Fruit fly (Drosophila melanogaster) whole organism, prepupa: ENCODE results near the gene CG15824.

Experiments used
- Blimp-1 ChIP-seq: fragments of 200-800 bp; sonication (Bioruptor generic); optimal IDR thresholded peaks from 3 replicates; lab custom pipeline; 2017; ENCODE audit warnings: missing biosample characterization, missing genetic modification characterization, mild to moderate bottlenecking, moderate library complexity, missing genetic modification reagents
- CG10631 ChIP-seq: fragments of 200-800 bp; sonication (Bioruptor generic); optimal IDR thresholded peaks from 2 replicates; lab custom pipeline; 2016; ENCODE audit warnings: missing biosample characterization, missing genetic modification characterization
- CG10669 ChIP-seq: fragments of 200-800 bp; sonication (Bioruptor generic); optimal IDR thresholded peaks from 3 replicates; lab custom pipeline; 2018; ENCODE audit warnings: missing biosample characterization, mild to moderate bottlenecking, missing genetic modification characterization, moderate library complexity
- CG11294 ChIP-seq: fragments of 200-800 bp; sonication (Bioruptor generic); IDR thresholded peaks from 2 replicates; pipeline ENCODE4 v1.3.6; 2022; ENCODE audit warnings: missing biosample characterization, missing genetic modification characterization
- CG11762 ChIP-seq: fragments of 200-800 bp; sonication (Bioruptor generic); optimal IDR thresholded peaks from 3 replicates; lab custom pipeline; 2016; ENCODE audit warnings: missing biosample characterization, missing genetic modification characterization; ENCODE audit not compliant: insufficient read depth
- CG1621 ChIP-seq: fragments of 200-800 bp; sonication (Bioruptor generic); optimal IDR thresholded peaks from 3 replicates; lab custom pipeline; 2018; ENCODE audit warnings: missing biosample characterization, mild to moderate bottlenecking, missing genetic modification characterization
- CG16779 ChIP-seq: fragments of 200-800 bp; sonication (Bioruptor generic); optimal IDR thresholded peaks from 3 replicates; lab custom pipeline; 2017; ENCODE audit warnings: missing biosample characterization, mild to moderate bottlenecking, missing genetic modification characterization
- CG3032 ChIP-seq: fragments of 200-800 bp; optimal IDR thresholded peaks from 2 replicates; lab custom pipeline; 2019; ENCODE audit warnings: missing biosample characterization, mild to moderate bottlenecking, missing genetic modification characterization, moderate library complexity
- CG31627 ChIP-seq: fragments of 200-800 bp; sonication (Bioruptor generic); optimal IDR thresholded peaks from 3 replicates; lab custom pipeline; 2016; ENCODE audit warnings: missing biosample characterization, missing genetic modification characterization
- CG32006 ChIP-seq: fragments of 200-800 bp; sonication (Bioruptor generic); optimal IDR thresholded peaks from 3 replicates; lab custom pipeline; 2017; ENCODE audit warnings: missing biosample characterization, mild to moderate bottlenecking, missing genetic modification characterization
- CG3919 ChIP-seq: fragments of 200-800 bp; sonication (Bioruptor generic); optimal IDR thresholded peaks from 3 replicates; lab custom pipeline; 2016; ENCODE audit warnings: missing biosample characterization, missing genetic modification characterization
- CG6276 ChIP-seq: fragments of 200-800 bp; sonication (Bioruptor generic); optimal IDR thresholded peaks from 2 replicates; lab custom pipeline; 2017; ENCODE audit warnings: missing biosample characterization, mild to moderate bottlenecking, missing genetic modification characterization
- CG6792 ChIP-seq: fragments of 200-800 bp; sonication (Bioruptor generic); optimal IDR thresholded peaks from 3 replicates; lab custom pipeline; 2016; ENCODE audit warnings: missing biosample characterization, missing genetic modification characterization
- CG6808 ChIP-seq: fragments of 200-800 bp; sonication (Bioruptor generic); optimal IDR thresholded peaks from 3 replicates; lab custom pipeline; 2017; ENCODE audit warnings: missing biosample characterization, missing genetic modification characterization, mild to moderate bottlenecking, moderate library complexity, missing genetic modification reagents
- CG6854 ChIP-seq: fragments of 200-800 bp; sonication (Bioruptor generic); optimal IDR thresholded peaks from 2 replicates; lab custom pipeline; 2017; ENCODE audit warnings: missing biosample characterization, mild to moderate bottlenecking, missing genetic modification characterization
- CG7368 ChIP-seq: fragments of 200-800 bp; sonication (Bioruptor generic); optimal IDR thresholded peaks from 3 replicates; lab custom pipeline; 2016; ENCODE audit warnings: missing biosample characterization, missing genetic modification characterization
- CG8319 ChIP-seq: fragments of 200-800 bp; sonication (Bioruptor generic); optimal IDR thresholded peaks from 3 replicates; lab custom pipeline; 2016; ENCODE audit warnings: missing biosample characterization, missing genetic modification characterization
- CG8632 ChIP-seq: fragments of 200-800 bp; sonication (Bioruptor generic); optimal IDR thresholded peaks from 3 replicates; lab custom pipeline; 2016; ENCODE audit warnings: missing biosample characterization, missing genetic modification characterization
- CG9139 ChIP-seq: fragments of 200-800 bp; sonication (Bioruptor generic); optimal IDR thresholded peaks from 3 replicates; lab custom pipeline; 2017; ENCODE audit warnings: missing biosample characterization, mild to moderate bottlenecking, missing genetic modification characterization
- Eip75B ChIP-seq: fragments of 200-800 bp; sonication (Bioruptor generic); optimal IDR thresholded peaks from 3 replicates; lab custom pipeline; 2016; ENCODE audit warnings: missing biosample characterization, missing genetic modification characterization
- Eip78C ChIP-seq: fragments of 200-800 bp; sonication (Bioruptor generic); peaks from one replicate; lab custom pipeline; 2016; ENCODE audit warnings: missing biosample characterization, missing genetic modification characterization
- Eip93F ChIP-seq: fragments of 200-800 bp; sonication (Bioruptor generic); optimal IDR thresholded peaks from 2 replicates; lab custom pipeline; 2016; ENCODE audit warnings: missing biosample characterization, mild to moderate bottlenecking, missing genetic modification characterization
- Ets21C ChIP-seq: fragments of 200-800 bp; sonication (Bioruptor generic); optimal IDR thresholded peaks from 3 replicates; lab custom pipeline; 2016; ENCODE audit warnings: missing biosample characterization, missing genetic modification characterization
- Gug ChIP-seq: fragments of 200-800 bp; sonication (Bioruptor generic); IDR thresholded peaks from 2 replicates; pipeline ENCODE4 v1.3.6; 2022; ENCODE audit warnings: missing biosample characterization, missing genetic modification characterization
- Hr38 ChIP-seq: sonication (Bioruptor generic); optimal IDR thresholded peaks from 2 replicates; lab custom pipeline; 2016; ENCODE audit warnings: missing biosample characterization, missing genetic modification characterization
- Hr39 ChIP-seq: fragments of 200-800 bp; sonication (Bioruptor generic); optimal IDR thresholded peaks from 2 replicates; lab custom pipeline; 2016; ENCODE audit warnings: missing biosample characterization, missing genetic modification characterization
- Hr4 ChIP-seq: fragments of 200-800 bp; sonication (Bioruptor generic); optimal IDR thresholded peaks from 3 replicates; lab custom pipeline; 2016; ENCODE audit warnings: missing biosample characterization, missing genetic modification characterization
- Lpt ChIP-seq: fragments of 200-800 bp; sonication (Bioruptor generic); optimal IDR thresholded peaks from 3 replicates; lab custom pipeline; 2016; ENCODE audit warnings: missing biosample characterization, missing genetic modification characterization
- Met ChIP-seq: fragments of 200-800 bp; sonication (Bioruptor generic); optimal IDR thresholded peaks from 3 replicates; lab custom pipeline; 2016; ENCODE audit warnings: missing biosample characterization, missing genetic modification characterization
- OdsH ChIP-seq: fragments of 200-800 bp; sonication (Bioruptor generic); optimal IDR thresholded peaks from 3 replicates; lab custom pipeline; 2016; ENCODE audit warnings: missing biosample characterization, missing genetic modification characterization
- Smox ChIP-seq: fragments of 200-800 bp; sonication (Bioruptor generic); optimal IDR thresholded peaks from 3 replicates; lab custom pipeline; 2016; ENCODE audit warnings: missing biosample characterization, missing genetic modification characterization
- Sox14 ChIP-seq: fragments of 200-800 bp; sonication (Bioruptor generic); optimal IDR thresholded peaks from 3 replicates; lab custom pipeline; 2016; ENCODE audit warnings: missing biosample characterization, missing genetic modification characterization
- Sox15 ChIP-seq: fragments of 200-800 bp; sonication (Bioruptor generic); optimal IDR thresholded peaks from 3 replicates; lab custom pipeline; 2016; ENCODE audit warnings: missing biosample characterization, missing genetic modification characterization
- achi ChIP-seq: fragments of 200-800 bp; sonication (Bioruptor generic); optimal IDR thresholded peaks from 3 replicates; lab custom pipeline; 2016; ENCODE audit warnings: missing biosample characterization, missing genetic modification characterization
- acj6 ChIP-seq: fragments of 200-800 bp; sonication (Bioruptor generic); optimal IDR thresholded peaks from 3 replicates; lab custom pipeline; 2016; ENCODE audit warnings: missing biosample characterization, missing genetic modification characterization
- cyc ChIP-seq: fragments of 200-800 bp; sonication (Bioruptor generic); optimal IDR thresholded peaks from 3 replicates; lab custom pipeline; 2016; ENCODE audit warnings: missing biosample characterization, missing genetic modification characterization
- dac ChIP-seq: fragments of 200-800 bp; sonication (Bioruptor generic); optimal IDR thresholded peaks from 2 replicates; lab custom pipeline; 2017; ENCODE audit warnings: missing biosample characterization, mild to moderate bottlenecking, missing genetic modification characterization
- dsx ChIP-seq: fragments of 200-800 bp; optimal IDR thresholded peaks from 3 replicates; lab custom pipeline; 2019; ENCODE audit warnings: missing biosample characterization, mild to moderate bottlenecking, missing genetic modification characterization, moderate library complexity; ENCODE audit not compliant: poor library complexity, severe bottlenecking
- eg ChIP-seq: fragments of 200-800 bp; sonication (Bioruptor generic); IDR thresholded peaks from 3 replicates; pipeline ENCODE4 v1.3.6; 2022; ENCODE audit warnings: missing biosample characterization, missing genetic modification characterization
- esn ChIP-seq: fragments of 200-800 bp; sonication (Bioruptor generic); optimal IDR thresholded peaks from 2 replicates; lab custom pipeline; 2016; ENCODE audit warnings: missing biosample characterization, mild to moderate bottlenecking, missing genetic modification characterization, moderate library complexity
- fd85E ChIP-seq: fragments of 200-800 bp; sonication (Bioruptor generic); optimal IDR thresholded peaks from 3 replicates; lab custom pipeline; 2016; ENCODE audit warnings: missing biosample characterization, missing genetic modification characterization
- fkh ChIP-seq: fragments of 200-800 bp; sonication (Bioruptor generic); optimal IDR thresholded peaks from 3 replicates; lab custom pipeline; 2017; ENCODE audit warnings: missing biosample characterization, mild to moderate bottlenecking, missing genetic modification characterization, moderate library complexity
- lz ChIP-seq: fragments of 200-800 bp; sonication (Bioruptor generic); optimal IDR thresholded peaks from 3 replicates; lab custom pipeline; 2016; ENCODE audit warnings: missing biosample characterization, missing genetic modification characterization
- pdm3 ChIP-seq: fragments of 200-800 bp; sonication (Bioruptor generic); optimal IDR thresholded peaks from 3 replicates; lab custom pipeline; 2016; ENCODE audit warnings: missing biosample characterization, missing genetic modification characterization
- spab ChIP-seq: fragments of 200-800 bp; sonication (Bioruptor generic); optimal IDR thresholded peaks from 2 replicates; lab custom pipeline; 2017; ENCODE audit warnings: missing biosample characterization, mild to moderate bottlenecking, missing genetic modification characterization, missing genetic modification reagents
- ss ChIP-seq, 2 experiments: fragments of 200-800 bp; sonication (Bioruptor generic); optimal IDR thresholded peaks; 2 replicates in 1 of 2; 3 replicates in 1 of 2; lab custom pipeline; 2017 to 2018; ENCODE audit warnings: mild to moderate bottlenecking in 2 of 2, missing biosample characterization in 2 of 2, missing genetic modification characterization in 2 of 2, moderate library complexity in 1 of 2
- svp ChIP-seq: fragments of 200-800 bp; sonication (Bioruptor generic); peaks from one replicate; lab custom pipeline; 2016; ENCODE audit warnings: missing biosample characterization, missing genetic modification characterization
- vri ChIP-seq: fragments of 200-800 bp; sonication (Bioruptor generic); optimal IDR thresholded peaks from 3 replicates; lab custom pipeline; 2016; ENCODE audit warnings: missing biosample characterization, mild to moderate bottlenecking, missing genetic modification characterization

Gene CG15824

dm6 chr2L:866950-867744 is 17.8 kb downstream of the CG15824 start (continued):
- TF ChIP-seq CG31627 (GFP tag; lab: Kevin White, UChicago) (peak; percentile 97), CG6808 (GFP tag; lab: Kevin White, UChicago) (peak; percentile 84), pdm3 (GFP tag; lab: Kevin White, UChicago) (peak; percentile 95), Ets21C (GFP tag; lab: Kevin White, UChicago) (peak; percentile 94), CG11294 (peak; percentile 94), ss (GFP tag; optimal IDR thresholded peaks at IDR 0.05; lab: Kevin White, UChicago) (peak; percentile 64 to 88), CG3032 (peak; percentile 88), Lpt (GFP tag; lab: Kevin White, UChicago) (peak; percentile 79), CG10631 (GFP tag; lab: Kevin White, UChicago) (peak; percentile 93), Hr4 (peak; percentile 96), CG11762 (peak; percentile 89), dac (GFP tag; lab: Kevin White, UChicago) (peak; percentile 79), fd85E (peak; percentile 60), eg (GFP tag; lab: Robert Waterston, UW) (peak; percentile 97), CG10669 (GFP tag; lab: Kevin White, UChicago) (peak; percentile 88), CG7368 (GFP tag; lab: Kevin White, UChicago) (peak; percentile 90), CG8319 (peak; percentile 82), Eip78C (GFP tag; lab: Kevin White, UChicago) (peak; percentile 98), CG9139 (GFP tag; lab: Kevin White, UChicago) (peak; percentile 65), Hr38 (GFP tag; lab: Kevin White, UChicago) (peak; percentile 80), CG6276 (peak; percentile 88), Eip93F (GFP tag; lab: Kevin White, UChicago) (peak; percentile 91), Hr39 (peak; percentile 97), CG16779 (tag; lab: Kevin White, UChicago) (peak; percentile 80), Smox (GFP tag; lab: Kevin White, UChicago) (peak; percentile 95), achi (GFP tag; lab: Kevin White, UChicago) (peak; percentile 91), Blimp-1 (peak; percentile 74), Gug (peak; percentile 94), acj6 (GFP tag; lab: Kevin White, UChicago) (peak; percentile 95), Sox14 (GFP tag; lab: Kevin White, UChicago) (peak; percentile 96), CG6854 (peak; percentile 68)

- peak; percentile 98 for TF ChIP-seq lz (GFP tag; lab: Kevin White, UChicago)
- TF ChIP-seq CG8632 (GFP tag; lab: Kevin White, UChicago): peak; percentile 96
- TF ChIP-seq CG3032: peak; percentile 95
- TF ChIP-seq fkh: peak; percentile 83
- peak; percentile 88 for TF ChIP-seq CG9139 (GFP tag; lab: Kevin White, UChicago)
- TF ChIP-seq CG7368 (GFP tag; lab: Kevin White, UChicago): peak; percentile 94
- peak; percentile 97 for TF ChIP-seq Sox14 (GFP tag; lab: Kevin White, UChicago)
- peak; percentile 95 for TF ChIP-seq Lpt (GFP tag; lab: Kevin White, UChicago)
- TF ChIP-seq ss (GFP tag; optimal IDR thresholded peaks at IDR 0.05; lab: Kevin White, UChicago): peak; percentile 87 to 93
- TF ChIP-seq CG10631 (GFP tag; lab: Kevin White, UChicago): peak; percentile 97
- peak; percentile 94 for TF ChIP-seq CG1621 (tag; lab: Kevin White, UChicago)
- TF ChIP-seq Met (GFP tag; lab: Kevin White, UChicago): peak; percentile 98
- TF ChIP-seq CG3919 (GFP tag; lab: Kevin White, UChicago): peak; percentile 99
- TF ChIP-seq CG31627 (GFP tag; lab: Kevin White, UChicago): peak; percentile 98
- TF ChIP-seq svp (GFP tag; lab: Kevin White, UChicago): peak; percentile 100
- peak; percentile 97 for TF ChIP-seq Sox15 (GFP tag; lab: Kevin White, UChicago)
- TF ChIP-seq vri (GFP tag; lab: Kevin White, UChicago): peak; percentile 97
- TF ChIP-seq dsx: peak; percentile 92
- peak; percentile 89 for TF ChIP-seq dac (GFP tag; lab: Kevin White, UChicago)
- peak; percentile 90 for TF ChIP-seq Blimp-1
- peak; percentile 98 for TF ChIP-seq CG6792 (GFP tag; lab: Kevin White, UChicago)
- peak; percentile 98 for TF ChIP-seq esn (GFP tag; lab: Kevin White, UChicago)
- TF ChIP-seq Gug: peak; percentile 94
- TF ChIP-seq CG32006: peak; percentile 97
- TF ChIP-seq CG8319: peak; percentile 97
- peak; percentile 93 for TF ChIP-seq spab (GFP tag; lab: Kevin White, UChicago)
- peak; percentile 98 for TF ChIP-seq Eip75B (GFP tag; lab: Kevin White, UChicago)
- TF ChIP-seq cyc (GFP tag; lab: Kevin White, UChicago): peak; percentile 97
- peak; percentile 97 for TF ChIP-seq OdsH
These were observed 19.1 kb downstream of the CG15824 start for dm6 chr2L:865851-866250.
